Worm (Caenorhabditis elegans): ENCODE data around the gene clec-39.

ce11 chrV:16746231-16746990, 7.3 kb downstream of the clec-39 start, which contains the start of gene gyg-2:
- TF ChIP-seq him-1 (tag; optimal IDR thresholded peaks at IDR 0.05) (no peak), W03F9.2 (tag; optimal IDR thresholded peaks at IDR 0.05) (no peak), dao-5 (tag; optimal IDR thresholded peaks at IDR 0.05) (no peak)

All from whole organism, L4/young adult.